Worm (Caenorhabditis elegans): ENCODE measurements around the gene R06B10.7.

ce11 chrIII:1001297-1001696 lies at the start of gene R06B10.7:
- TF ChIP-seq him-1 (tag; optimal IDR thresholded peaks at IDR 0.05) (no peak), dao-5 (tag; optimal IDR thresholded peaks at IDR 0.05) (no peak)

Measured in whole organism, L4/young adult.